Fruit fly (Drosophila melanogaster): ENCODE measurements around the gene CG9368.
A peak's percentile ranks its signal among the peaks of the same experiment; 100 is the strongest.

The CG9368 gene

DNA sequence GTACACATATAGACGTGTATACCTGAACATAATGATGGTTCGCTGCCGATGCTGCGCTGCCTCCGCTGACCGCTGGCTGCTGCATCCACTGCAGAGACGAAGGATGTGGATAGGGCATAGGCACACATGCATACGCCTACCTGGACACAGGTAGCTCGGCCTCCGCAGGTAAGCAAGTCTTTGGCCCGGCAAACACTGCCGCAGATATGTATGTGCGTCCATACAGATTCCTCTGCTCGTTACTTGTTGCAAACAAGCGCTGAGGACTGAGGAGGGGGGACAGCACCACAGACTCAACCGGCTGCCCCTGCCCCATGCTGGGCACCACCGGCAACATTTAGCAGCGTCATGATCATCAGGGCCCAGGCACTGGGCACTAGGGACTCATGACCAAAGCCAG, 44.7 kb upstream of the CG9368 start (continued):
- no peak for TF ChIP-seq Sry-β (GFP tag; optimal IDR thresholded peaks at IDR 0.05)
- no peak for TF ChIP-seq Hr51 (GFP tag; optimal IDR thresholded peaks at IDR 0.05)
- no peak for TF ChIP-seq Hand (GFP tag; optimal IDR thresholded peaks at IDR 0.05)
- no peak for TF ChIP-seq CG9797 (GFP tag; optimal IDR thresholded peaks at IDR 0.05)
- TF ChIP-seq CG5245 (GFP tag; optimal IDR thresholded peaks at IDR 0.05) = no peak
- 0 out of 3 replicates have a peak, but pooled peaks have one; percentile 21 for TF ChIP-seq CG6175 (GFP tag; IDR thresholded peaks at IDR 0.05)
- no peak for TF ChIP-seq CG15073 (GFP tag; optimal IDR thresholded peaks at IDR 0.05)
- no peak for TF ChIP-seq CG17912 (GFP tag; optimal IDR thresholded peaks at IDR 0.05)
- peak; percentile 40; the same call in 1 of the 2 replicates for TF ChIP-seq crol (GFP tag; IDR thresholded peaks at IDR 0.05)
- TF ChIP-seq HLH4C (GFP tag; IDR thresholded peaks at IDR 0.05; ENCODE audit: partially characterized antibody) = no peak
- no peak for TF ChIP-seq HLH54F (GFP tag; optimal IDR thresholded peaks at IDR 0.05)
- no peak for TF ChIP-seq CG18476 (GFP tag; optimal IDR thresholded peaks at IDR 0.05)
- peak; percentile 57 for TF ChIP-seq CG15479 (GFP tag; optimal IDR thresholded peaks at IDR 0.05)
- no peak for TF ChIP-seq CG3065 (GFP tag; optimal IDR thresholded peaks at IDR 0.05)
- no peak for TF ChIP-seq ranshi (GFP tag; IDR thresholded peaks at IDR 0.05)
- no peak for TF ChIP-seq nerfin-2 (GFP tag; IDR thresholded peaks at IDR 0.05; ENCODE audit: partially characterized antibody)
- TF ChIP-seq amos (GFP tag; IDR thresholded peaks at IDR 0.05; ENCODE audit: partially characterized antibody) = 0 out of 2 replicates have a peak, but pooled peaks have one; percentile 8
- no peak for TF ChIP-seq CG12659 (GFP tag; optimal IDR thresholded peaks at IDR 0.05)
- no peak for TF ChIP-seq Vsx1 (GFP tag; optimal IDR thresholded peaks at IDR 0.05)
- TF ChIP-seq bigmax (GFP tag; optimal IDR thresholded peaks at IDR 0.05) = no peak
- peak; percentile 54 for TF ChIP-seq Med (GFP tag)
- TF ChIP-seq CG12155 (GFP tag; optimal IDR thresholded peaks at IDR 0.05) = no peak
- TF ChIP-seq CG14860 (GFP tag; IDR thresholded peaks at IDR 0.05; ENCODE audit: partially characterized antibody) = no peak
- no peak for TF ChIP-seq CG7271 (tag; optimal IDR thresholded peaks at IDR 0.05)
- TF ChIP-seq Stat92E (GFP tag; optimal IDR thresholded peaks at IDR 0.05) = no peak
- TF ChIP-seq CG1603 (tag; optimal IDR thresholded peaks at IDR 0.05) = no peak
- TF ChIP-seq CG10654 (GFP tag; optimal IDR thresholded peaks at IDR 0.05) = no peak
- no peak; the same call in 2 of the 3 replicates for TF ChIP-seq CG11560 (tag; IDR thresholded peaks at IDR 0.05)
- TF ChIP-seq gem (tag; optimal IDR thresholded peaks at IDR 0.05) = no peak
- TF ChIP-seq cg (GFP tag; optimal IDR thresholded peaks at IDR 0.05) = peak; percentile 59
- TF ChIP-seq vfl (GFP tag; optimal IDR thresholded peaks at IDR 0.05) = peak; percentile 46
- TF ChIP-seq Ssrp (tag; optimal IDR thresholded peaks at IDR 0.05) = no peak
- TF ChIP-seq CG3838 (GFP tag; optimal IDR thresholded peaks at IDR 0.05) = no peak
- peak; percentile 42 for TF ChIP-seq Lpt (GFP tag; optimal IDR thresholded peaks at IDR 0.05)
- no peak for TF ChIP-seq Kr (GFP tag; optimal IDR thresholded peaks at IDR 0.05)
- TF ChIP-seq bcd (GFP tag; optimal IDR thresholded peaks at IDR 0.05) = no peak
- no peak for TF ChIP-seq da (GFP tag; optimal IDR thresholded peaks at IDR 0.05)
- TF ChIP-seq Sox102F (GFP tag; optimal IDR thresholded peaks at IDR 0.05) = no peak
- TF ChIP-seq lilli (GFP tag; optimal IDR thresholded peaks at IDR 0.05) = no peak
- 0 out of 3 replicates have a peak, but pooled peaks have one; percentile 25 for TF ChIP-seq Opbp (GFP tag; IDR thresholded peaks at IDR 0.05; ENCODE audit: partially characterized antibody)
- TF ChIP-seq CG9817 (tag; optimal IDR thresholded peaks at IDR 0.05) = no peak
- no peak for TF ChIP-seq NC2β (GFP tag; optimal IDR thresholded peaks at IDR 0.05)
- no peak for TF ChIP-seq CG4404 (GFP tag; IDR thresholded peaks at IDR 0.05)
- TF ChIP-seq row (GFP tag; IDR thresholded peaks at IDR 0.05) = no peak
- TF ChIP-seq D (optimal IDR thresholded peaks at IDR 0.05) = peak; percentile 39
- no peak for TF ChIP-seq D (GFP tag; optimal IDR thresholded peaks at IDR 0.05)
- TF ChIP-seq Dll (GFP tag; IDR thresholded peaks at IDR 0.05; ENCODE audit: partially characterized antibody) = no peak
- no peak for TF ChIP-seq Bteb2 (GFP tag; optimal IDR thresholded peaks at IDR 0.05)
- no peak for TF ChIP-seq CG2678 (tag; optimal IDR thresholded peaks at IDR 0.05)
- TF ChIP-seq Ptx1 (GFP tag; IDR thresholded peaks at IDR 0.05) = no peak
